Fruit fly (Drosophila melanogaster) whole organism, pupa: ENCODE measurements around the gene Vta1.

ENCODE experiments used
- CG15710 ChIP-seq: fragments of 200-800 bp; sonication (Bioruptor generic); optimal IDR thresholded peaks from 2 replicates; lab custom pipeline; 2018; ENCODE audit warnings: missing biosample characterization, mild to moderate bottlenecking, missing genetic modification characterization, moderate library complexity
- CG17806 ChIP-seq: fragments of 200-800 bp; sonication (Bioruptor generic); optimal IDR thresholded peaks from 2 replicates; lab custom pipeline; 2018; ENCODE audit warnings: missing biosample characterization, mild to moderate bottlenecking, missing genetic modification characterization, moderate library complexity
- CG8301 ChIP-seq: fragments of 200-800 bp; sonication (Bioruptor generic); optimal IDR thresholded peaks from 2 replicates; lab custom pipeline; 2018; ENCODE audit warnings: missing biosample characterization, mild to moderate bottlenecking, missing genetic modification characterization
- D1 ChIP-seq: fragments of 200-800 bp; sonication (Bioruptor generic); optimal IDR thresholded peaks from 2 replicates; lab custom pipeline; 2018; ENCODE audit warnings: missing biosample characterization, mild to moderate bottlenecking, missing genetic modification characterization, moderate library complexity
- EcR ChIP-seq: fragments of 200-800 bp; sonication (Bioruptor generic); optimal IDR thresholded peaks from 3 replicates; lab custom pipeline; 2019; ENCODE audit warnings: missing biosample characterization, missing genetic modification characterization, mild to moderate bottlenecking, moderate library complexity, missing genetic modification reagents
- fd96Ca ChIP-seq: fragments of 200-800 bp; sonication (Bioruptor generic); IDR thresholded peaks from 3 replicates; pipeline ENCODE4 v1.3.6; 2022; ENCODE audit warnings: missing biosample characterization, missing genetic modification characterization
- rn ChIP-seq: fragments of 200-800 bp; sonication (Bioruptor generic); IDR thresholded peaks from 2 replicates; pipeline ENCODE4 v1.3.6; 2022; ENCODE audit warnings: missing biosample characterization, missing genetic modification characterization

- TF ChIP-seq D1 (no peak), CG17806 (no peak), EcR (GFP tag; lab: Kevin White, UChicago) (no peak), rn (GFP tag; lab: Robert Waterston, UW) (no peak), CG15710 (tag; lab: Kevin White, UChicago) (no peak), CG8301 (tag; lab: Kevin White, UChicago) (no peak), fd96Ca (GFP tag; lab: Robert Waterston, UW) (no peak)
Measured at dm6 chr3L:1670008-1670407, 17.3 kb upstream of the Vta1 start, which contains the start of gene RabX5.
